Fruit fly (Drosophila melanogaster) whole organism, prepupa: ENCODE measurements around the gene vir-1.

Source experiments
- Blimp-1 ChIP-seq: fragments of 200-800 bp; sonication (Bioruptor generic); optimal IDR thresholded peaks from 3 replicates; lab custom pipeline; 2017; ENCODE audit warnings: missing biosample characterization, missing genetic modification characterization, mild to moderate bottlenecking, moderate library complexity, missing genetic modification reagents
- CG10669 ChIP-seq: fragments of 200-800 bp; sonication (Bioruptor generic); optimal IDR thresholded peaks from 3 replicates; lab custom pipeline; 2018; ENCODE audit warnings: missing biosample characterization, mild to moderate bottlenecking, missing genetic modification characterization, moderate library complexity
- CG15336 ChIP-seq: fragments of 200-800 bp; sonication (Bioruptor generic); IDR thresholded peaks from 2 replicates; pipeline ENCODE4 v1.3.6; 2022; ENCODE audit warnings: missing biosample characterization, missing genetic modification characterization
- Eip78C ChIP-seq: fragments of 200-800 bp; sonication (Bioruptor generic); peaks from one replicate; lab custom pipeline; 2016; ENCODE audit warnings: missing biosample characterization, missing genetic modification characterization
- Hr38 ChIP-seq: sonication (Bioruptor generic); optimal IDR thresholded peaks from 2 replicates; lab custom pipeline; 2016; ENCODE audit warnings: missing biosample characterization, missing genetic modification characterization
- lz ChIP-seq: fragments of 200-800 bp; sonication (Bioruptor generic); optimal IDR thresholded peaks from 3 replicates; lab custom pipeline; 2016; ENCODE audit warnings: missing biosample characterization, missing genetic modification characterization

dm6 chr2L:12467673-12468072 lies 44.4 kb upstream of the vir-1 start:
- no peak for TF ChIP-seq CG10669
- TF ChIP-seq Eip78C (GFP tag; lab: Kevin White, UChicago): no peak
- TF ChIP-seq CG15336: no peak
- no peak for TF ChIP-seq Hr38 (GFP tag; lab: Kevin White, UChicago)
- TF ChIP-seq Blimp-1 (GFP tag; lab: Kevin White, UChicago): no peak
- no peak for TF ChIP-seq lz (GFP tag; lab: Kevin White, UChicago)
